Fruit fly (Drosophila melanogaster) whole organism, prepupa: ENCODE measurements around the gene Bsg.

ENCODE experiments used
- Blimp-1 ChIP-seq: fragments of 200-800 bp; sonication (Bioruptor generic); optimal IDR thresholded peaks from 3 replicates; lab custom pipeline; 2017; ENCODE audit warnings: missing biosample characterization, missing genetic modification characterization, mild to moderate bottlenecking, moderate library complexity, missing genetic modification reagents
- CG10631 ChIP-seq: fragments of 200-800 bp; sonication (Bioruptor generic); optimal IDR thresholded peaks from 2 replicates; lab custom pipeline; 2016; ENCODE audit warnings: missing biosample characterization, missing genetic modification characterization
- CG10669 ChIP-seq: fragments of 200-800 bp; sonication (Bioruptor generic); optimal IDR thresholded peaks from 3 replicates; lab custom pipeline; 2018; ENCODE audit warnings: missing biosample characterization, mild to moderate bottlenecking, missing genetic modification characterization, moderate library complexity
- CG11294 ChIP-seq: fragments of 200-800 bp; sonication (Bioruptor generic); IDR thresholded peaks from 2 replicates; pipeline ENCODE4 v1.3.6; 2022; ENCODE audit warnings: missing biosample characterization, missing genetic modification characterization
- CG11762 ChIP-seq: fragments of 200-800 bp; sonication (Bioruptor generic); optimal IDR thresholded peaks from 3 replicates; lab custom pipeline; 2016; ENCODE audit warnings: missing biosample characterization, missing genetic modification characterization; ENCODE audit not compliant: insufficient read depth
- CG11902 ChIP-seq: fragments of 200-800 bp; sonication (Bioruptor generic); optimal IDR thresholded peaks from 3 replicates; lab custom pipeline; 2016; ENCODE audit warnings: missing biosample characterization, missing genetic modification characterization
- CG15336 ChIP-seq: fragments of 200-800 bp; sonication (Bioruptor generic); IDR thresholded peaks from 2 replicates; pipeline ENCODE4 v1.3.6; 2022; ENCODE audit warnings: missing biosample characterization, missing genetic modification characterization
- CG3032 ChIP-seq: fragments of 200-800 bp; optimal IDR thresholded peaks from 2 replicates; lab custom pipeline; 2019; ENCODE audit warnings: missing biosample characterization, mild to moderate bottlenecking, missing genetic modification characterization, moderate library complexity
- CG31627 ChIP-seq: fragments of 200-800 bp; sonication (Bioruptor generic); optimal IDR thresholded peaks from 3 replicates; lab custom pipeline; 2016; ENCODE audit warnings: missing biosample characterization, missing genetic modification characterization
- CG32006 ChIP-seq: fragments of 200-800 bp; sonication (Bioruptor generic); optimal IDR thresholded peaks from 3 replicates; lab custom pipeline; 2017; ENCODE audit warnings: missing biosample characterization, mild to moderate bottlenecking, missing genetic modification characterization
- CG34406 ChIP-seq: fragments of 200-800 bp; sonication (Bioruptor generic); optimal IDR thresholded peaks from 3 replicates; lab custom pipeline; 2016; ENCODE audit warnings: missing biosample characterization, missing genetic modification characterization
- CG3919 ChIP-seq: fragments of 200-800 bp; sonication (Bioruptor generic); optimal IDR thresholded peaks from 3 replicates; lab custom pipeline; 2016; ENCODE audit warnings: missing biosample characterization, missing genetic modification characterization
- CG4318 ChIP-seq: fragments of 200-800 bp; sonication (Bioruptor generic); optimal IDR thresholded peaks from 3 replicates; lab custom pipeline; 2017; ENCODE audit warnings: missing biosample characterization, mild to moderate bottlenecking, missing genetic modification characterization
- CG6163 ChIP-seq: fragments of 200-800 bp; sonication (Bioruptor generic); IDR thresholded peaks from 3 replicates; pipeline ENCODE4 v1.3.6; 2022; ENCODE audit warnings: missing biosample characterization, missing genetic modification characterization
- CG6792 ChIP-seq: fragments of 200-800 bp; sonication (Bioruptor generic); optimal IDR thresholded peaks from 3 replicates; lab custom pipeline; 2016; ENCODE audit warnings: missing biosample characterization, missing genetic modification characterization
- CG6854 ChIP-seq: fragments of 200-800 bp; sonication (Bioruptor generic); optimal IDR thresholded peaks from 2 replicates; lab custom pipeline; 2017; ENCODE audit warnings: missing biosample characterization, mild to moderate bottlenecking, missing genetic modification characterization
- CG7368 ChIP-seq: fragments of 200-800 bp; sonication (Bioruptor generic); optimal IDR thresholded peaks from 3 replicates; lab custom pipeline; 2016; ENCODE audit warnings: missing biosample characterization, missing genetic modification characterization
- CG8119 ChIP-seq: fragments of 200-800 bp; sonication (Bioruptor generic); IDR thresholded peaks from 3 replicates; pipeline ENCODE4 v1.3.6; 2022; ENCODE audit warnings: missing biosample characterization, missing genetic modification characterization
- CG8319 ChIP-seq: fragments of 200-800 bp; sonication (Bioruptor generic); optimal IDR thresholded peaks from 3 replicates; lab custom pipeline; 2016; ENCODE audit warnings: missing biosample characterization, missing genetic modification characterization
- CG8632 ChIP-seq: fragments of 200-800 bp; sonication (Bioruptor generic); optimal IDR thresholded peaks from 3 replicates; lab custom pipeline; 2016; ENCODE audit warnings: missing biosample characterization, missing genetic modification characterization
- Eip78C ChIP-seq: fragments of 200-800 bp; sonication (Bioruptor generic); peaks from one replicate; lab custom pipeline; 2016; ENCODE audit warnings: missing biosample characterization, missing genetic modification characterization
- Ets21C ChIP-seq: fragments of 200-800 bp; sonication (Bioruptor generic); optimal IDR thresholded peaks from 3 replicates; lab custom pipeline; 2016; ENCODE audit warnings: missing biosample characterization, missing genetic modification characterization
- Ets96B ChIP-seq: fragments of 200-800 bp; optimal IDR thresholded peaks from 2 replicates; lab custom pipeline; 2019; ENCODE audit warnings: missing biosample characterization, mild to moderate bottlenecking, missing genetic modification characterization, moderate library complexity
- Gug ChIP-seq: fragments of 200-800 bp; sonication (Bioruptor generic); IDR thresholded peaks from 2 replicates; pipeline ENCODE4 v1.3.6; 2022; ENCODE audit warnings: missing biosample characterization, missing genetic modification characterization
- Hr39 ChIP-seq: fragments of 200-800 bp; sonication (Bioruptor generic); optimal IDR thresholded peaks from 2 replicates; lab custom pipeline; 2016; ENCODE audit warnings: missing biosample characterization, missing genetic modification characterization
- Hr4 ChIP-seq: fragments of 200-800 bp; sonication (Bioruptor generic); optimal IDR thresholded peaks from 3 replicates; lab custom pipeline; 2016; ENCODE audit warnings: missing biosample characterization, missing genetic modification characterization
- Lpt ChIP-seq: fragments of 200-800 bp; sonication (Bioruptor generic); optimal IDR thresholded peaks from 3 replicates; lab custom pipeline; 2016; ENCODE audit warnings: missing biosample characterization, missing genetic modification characterization
- OdsH ChIP-seq: fragments of 200-800 bp; sonication (Bioruptor generic); optimal IDR thresholded peaks from 3 replicates; lab custom pipeline; 2016; ENCODE audit warnings: missing biosample characterization, missing genetic modification characterization
- Smox ChIP-seq: fragments of 200-800 bp; sonication (Bioruptor generic); optimal IDR thresholded peaks from 3 replicates; lab custom pipeline; 2016; ENCODE audit warnings: missing biosample characterization, missing genetic modification characterization
- Sox15 ChIP-seq: fragments of 200-800 bp; sonication (Bioruptor generic); optimal IDR thresholded peaks from 3 replicates; lab custom pipeline; 2016; ENCODE audit warnings: missing biosample characterization, missing genetic modification characterization
- achi ChIP-seq: fragments of 200-800 bp; sonication (Bioruptor generic); optimal IDR thresholded peaks from 3 replicates; lab custom pipeline; 2016; ENCODE audit warnings: missing biosample characterization, missing genetic modification characterization
- acj6 ChIP-seq: fragments of 200-800 bp; sonication (Bioruptor generic); optimal IDR thresholded peaks from 3 replicates; lab custom pipeline; 2016; ENCODE audit warnings: missing biosample characterization, missing genetic modification characterization
- cyc ChIP-seq: fragments of 200-800 bp; sonication (Bioruptor generic); optimal IDR thresholded peaks from 3 replicates; lab custom pipeline; 2016; ENCODE audit warnings: missing biosample characterization, missing genetic modification characterization
- dac ChIP-seq: fragments of 200-800 bp; sonication (Bioruptor generic); optimal IDR thresholded peaks from 2 replicates; lab custom pipeline; 2017; ENCODE audit warnings: missing biosample characterization, mild to moderate bottlenecking, missing genetic modification characterization
- eg ChIP-seq: fragments of 200-800 bp; sonication (Bioruptor generic); IDR thresholded peaks from 3 replicates; pipeline ENCODE4 v1.3.6; 2022; ENCODE audit warnings: missing biosample characterization, missing genetic modification characterization
- esn ChIP-seq: fragments of 200-800 bp; sonication (Bioruptor generic); optimal IDR thresholded peaks from 2 replicates; lab custom pipeline; 2016; ENCODE audit warnings: missing biosample characterization, mild to moderate bottlenecking, missing genetic modification characterization, moderate library complexity
- fd59A ChIP-seq: fragments of 200-800 bp; sonication (Bioruptor generic); optimal IDR thresholded peaks from 2 replicates; lab custom pipeline; 2017; ENCODE audit warnings: missing biosample characterization, mild to moderate bottlenecking, missing genetic modification characterization, missing genetic modification reagents
- fkh ChIP-seq: fragments of 200-800 bp; sonication (Bioruptor generic); optimal IDR thresholded peaks from 3 replicates; lab custom pipeline; 2017; ENCODE audit warnings: missing biosample characterization, mild to moderate bottlenecking, missing genetic modification characterization, moderate library complexity
- lz ChIP-seq: fragments of 200-800 bp; sonication (Bioruptor generic); optimal IDR thresholded peaks from 3 replicates; lab custom pipeline; 2016; ENCODE audit warnings: missing biosample characterization, missing genetic modification characterization
- net ChIP-seq: fragments of 200-800 bp; sonication (Bioruptor generic); optimal IDR thresholded peaks from 3 replicates; lab custom pipeline; 2016; ENCODE audit warnings: missing biosample characterization, missing genetic modification characterization
- pdm3 ChIP-seq: fragments of 200-800 bp; sonication (Bioruptor generic); optimal IDR thresholded peaks from 3 replicates; lab custom pipeline; 2016; ENCODE audit warnings: missing biosample characterization, missing genetic modification characterization
- salr ChIP-seq, 2 experiments: fragments of 200-800 bp; sonication (Bioruptor generic); optimal IDR thresholded peaks; 3 replicates each; lab custom pipeline; 2016 to 2018; ENCODE audit warnings: missing biosample characterization in 2 of 2, missing genetic modification characterization in 2 of 2, mild to moderate bottlenecking in 1 of 2
- ss ChIP-seq, 2 experiments: fragments of 200-800 bp; sonication (Bioruptor generic); optimal IDR thresholded peaks; 2 replicates in 1 of 2; 3 replicates in 1 of 2; lab custom pipeline; 2017 to 2018; ENCODE audit warnings: mild to moderate bottlenecking in 2 of 2, missing biosample characterization in 2 of 2, missing genetic modification characterization in 2 of 2, moderate library complexity in 1 of 2
- svp ChIP-seq: fragments of 200-800 bp; sonication (Bioruptor generic); peaks from one replicate; lab custom pipeline; 2016; ENCODE audit warnings: missing biosample characterization, missing genetic modification characterization
- topi ChIP-seq: fragments of 200-800 bp; sonication (Bioruptor generic); optimal IDR thresholded peaks from 3 replicates; lab custom pipeline; 2016; ENCODE audit warnings: missing biosample characterization, missing genetic modification characterization

Gene Bsg

DNA sequence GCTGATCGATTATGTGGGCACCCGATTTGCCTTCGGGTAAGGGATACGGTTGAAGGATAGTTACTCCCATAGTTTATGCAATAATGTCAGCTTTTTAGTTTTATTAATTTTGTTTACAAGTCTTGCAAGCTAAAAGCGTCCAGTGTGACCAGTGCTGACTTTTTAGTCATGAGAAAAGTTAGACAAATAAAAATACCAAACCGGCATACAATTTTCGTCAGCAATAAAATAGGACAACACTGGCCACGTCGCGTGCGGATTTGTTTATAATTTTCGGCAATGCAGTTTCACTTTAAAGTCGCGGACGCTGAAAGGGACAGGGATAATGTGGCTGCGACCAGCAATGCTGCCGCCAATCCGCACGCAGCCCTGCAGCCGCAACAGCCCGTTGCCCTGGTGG, 10.5 kb upstream of the Bsg start, which contains the start of the genes MED20 and Trf:
Gene MED20 (minus strand): TSS at position 157 of the 400 bp plus-strand sequence.
Gene Trf (plus strand): TSS at position 204 of the 400 bp plus-strand sequence.
- TF ChIP-seq Smox (GFP tag; lab: Kevin White, UChicago) = no peak
- TF ChIP-seq CG3032 (tag; lab: Kevin White, UChicago) = no peak
- no peak for TF ChIP-seq CG10669 (GFP tag; lab: Kevin White, UChicago)

DNA sequence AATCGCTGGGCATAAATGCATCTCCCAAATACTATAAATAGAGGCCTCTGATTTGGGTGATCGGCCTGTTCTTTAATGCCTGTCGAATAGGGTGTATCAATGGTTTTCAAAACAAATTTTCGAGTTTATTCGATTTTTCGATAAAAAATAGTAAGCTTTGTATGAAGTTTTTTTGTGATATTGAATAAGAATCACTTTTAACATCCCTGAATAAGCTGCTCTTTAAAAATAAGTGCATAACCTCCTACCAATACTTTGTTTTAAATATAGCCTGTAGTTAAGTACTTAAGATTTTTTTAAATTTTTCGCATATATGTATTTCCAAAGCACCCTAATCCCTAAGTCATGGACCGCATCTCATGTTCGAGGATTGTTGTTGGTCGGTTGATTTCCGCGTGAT, 2.6 kb upstream of the Bsg start:
- peak; percentile 9 for TF ChIP-seq Lpt (GFP tag; lab: Kevin White, UChicago)
- peak; percentile 79 for TF ChIP-seq CG8119 (GFP tag; lab: Robert Waterston, UW)
- TF ChIP-seq CG15336 (GFP tag; lab: Robert Waterston, UW) = peak; percentile 85
- no peak for TF ChIP-seq CG11902

DNA sequence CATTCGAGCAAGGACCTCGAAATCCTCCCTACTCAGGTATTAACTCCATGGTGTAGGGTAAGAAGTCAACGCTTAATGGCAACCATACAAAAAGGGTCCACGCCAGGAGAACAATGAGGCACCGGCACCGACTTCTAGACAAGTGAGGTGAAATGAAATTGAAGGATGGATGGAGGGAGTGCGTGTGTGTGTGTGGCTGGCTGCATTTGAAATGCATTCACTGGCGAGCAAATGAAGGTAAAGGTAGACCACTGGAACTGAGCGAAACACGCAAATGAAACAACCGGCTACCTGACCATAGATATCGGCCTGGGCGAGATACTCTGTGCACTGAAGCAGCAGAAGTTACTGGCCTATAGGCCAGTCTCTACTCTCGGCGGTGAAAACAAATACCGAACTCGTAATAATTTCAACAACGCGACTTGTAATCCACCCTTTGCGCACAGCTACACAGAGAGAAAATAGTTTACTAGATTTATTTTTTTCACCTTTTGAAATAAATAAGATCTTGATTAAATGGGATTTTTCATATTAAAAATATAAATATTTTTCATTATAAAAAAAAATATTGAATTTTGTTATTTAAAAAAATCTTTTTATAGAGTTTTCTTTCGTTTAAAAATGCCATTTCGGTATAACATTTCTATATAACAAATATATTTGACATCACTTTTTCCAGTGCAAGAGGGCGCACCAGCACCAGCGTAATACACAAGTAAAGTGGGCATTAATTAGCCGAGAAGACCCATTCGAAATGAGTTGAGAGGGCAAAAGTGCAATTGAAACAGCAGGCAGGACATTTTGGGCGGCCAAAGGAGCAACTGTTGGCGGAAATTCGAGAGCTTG, 1.4 kb upstream of the Bsg start:
- no peak for TF ChIP-seq CG11762 (GFP tag; lab: Kevin White, UChicago)
- no peak for TF ChIP-seq CG7368
- TF ChIP-seq Blimp-1 = no peak
- peak; percentile 96 for TF ChIP-seq CG8119 (GFP tag; lab: Robert Waterston, UW)
- TF ChIP-seq Eip78C (GFP tag; lab: Kevin White, UChicago) = peak; percentile 89
- no peak for TF ChIP-seq Gug (GFP tag; lab: Robert Waterston, UW)
- no peak; the same call in 1 of the 3 replicates for TF ChIP-seq eg (GFP tag; lab: Robert Waterston, UW)
- TF ChIP-seq CG3032 (tag; lab: Kevin White, UChicago) = peak; percentile 55
- peak; percentile 44 for TF ChIP-seq CG31627
- peak; percentile 82 for TF ChIP-seq svp
- TF ChIP-seq fd59A (GFP tag; lab: Kevin White, UChicago) = peak; percentile 67
- no peak for TF ChIP-seq cyc
- TF ChIP-seq topi (GFP tag; lab: Kevin White, UChicago) = no peak
- peak; percentile 69 for TF ChIP-seq Hr4 (GFP tag; lab: Kevin White, UChicago)
- TF ChIP-seq CG34406 (GFP tag; lab: Kevin White, UChicago) = peak; percentile 83
- peak in 1 of 2 experiments; percentile 31 for TF ChIP-seq ss (GFP tag; optimal IDR thresholded peaks at IDR 0.05; lab: Kevin White, UChicago)
- TF ChIP-seq achi (GFP tag; lab: Kevin White, UChicago) = peak; percentile 82
- TF ChIP-seq Lpt (GFP tag; lab: Kevin White, UChicago) = peak; percentile 60
- TF ChIP-seq lz (GFP tag; lab: Kevin White, UChicago) = peak; percentile 60
- peak; percentile 53 for TF ChIP-seq dac (GFP tag; lab: Kevin White, UChicago)
- TF ChIP-seq Smox (GFP tag; lab: Kevin White, UChicago) = no peak
- TF ChIP-seq CG6792 (GFP tag; lab: Kevin White, UChicago) = peak; percentile 83
- TF ChIP-seq CG3919 (GFP tag; lab: Kevin White, UChicago) = peak; percentile 42
- no peak for TF ChIP-seq CG10669 (GFP tag; lab: Kevin White, UChicago)
- TF ChIP-seq CG32006 = peak; percentile 93
- TF ChIP-seq acj6 (GFP tag; lab: Kevin White, UChicago) = peak; percentile 83
- 0 out of 3 replicates have a peak, but pooled peaks have one; percentile 17 for TF ChIP-seq CG6163 (GFP tag; lab: Robert Waterston, UW)
- no peak for TF ChIP-seq fkh (GFP tag; lab: Kevin White, UChicago)
- TF ChIP-seq Sox15 (GFP tag; lab: Kevin White, UChicago) = peak; percentile 51
- peak; percentile 70 for TF ChIP-seq pdm3 (GFP tag; lab: Kevin White, UChicago)
- TF ChIP-seq CG8319 = no peak
- peak; percentile 71 for TF ChIP-seq CG4318 (GFP tag; lab: Kevin White, UChicago)
- peak; percentile 83 for TF ChIP-seq CG8632 (GFP tag; lab: Kevin White, UChicago)
- TF ChIP-seq CG11294 (GFP tag; lab: Robert Waterston, UW) = no peak
- peak; percentile 88 for TF ChIP-seq OdsH
- no peak for TF ChIP-seq Ets21C (GFP tag; lab: Kevin White, UChicago)
- TF ChIP-seq esn (GFP tag; lab: Kevin White, UChicago) = peak; percentile 82
- TF ChIP-seq CG10631 (GFP tag; lab: Kevin White, UChicago) = peak; percentile 88
- peak; percentile 31 for TF ChIP-seq CG6854 (GFP tag; lab: Kevin White, UChicago)
- peak; percentile 46 for TF ChIP-seq Hr39 (GFP tag; lab: Kevin White, UChicago)
- peak; percentile 13 for TF ChIP-seq net
- peak; percentile 48 to 84 for TF ChIP-seq salr (GFP tag; optimal IDR thresholded peaks at IDR 0.05; lab: Kevin White, UChicago)
- TF ChIP-seq CG15336 (GFP tag; lab: Robert Waterston, UW) = peak; percentile 94
- peak; percentile 84 for TF ChIP-seq Ets96B (tag; lab: Kevin White, UChicago)
